Worm (Caenorhabditis elegans) whole organism, L2 larva: ENCODE results near the gene T27E4.5.
A peak's percentile ranks its signal among the peaks of the same experiment; 100 is the strongest.

Source experiments
- R02D3.7 ChIP-seq: fragments of 150-350 bp; optimal IDR thresholded peaks from 2 replicates; lab custom pipeline; 2014; ENCODE audit warnings: missing biosample characterization, missing genetic modification characterization
- nhr-11 ChIP-seq: fragments of 150-350 bp; optimal IDR thresholded peaks from 2 replicates; lab custom pipeline; 2014; ENCODE audit warnings: missing biosample characterization, missing genetic modification characterization
- nhr-25 ChIP-seq: fragments of 150-350 bp; sonication (generic microtip); optimal IDR thresholded peaks from 3 replicates; lab custom pipeline; 2014; ENCODE audit warnings: missing biosample characterization, missing genetic modification characterization
- skn-1 ChIP-seq: sonication (generic microtip); optimal IDR thresholded peaks from 2 replicates; lab custom pipeline; 2017; ENCODE audit warnings: missing biosample characterization, missing genetic modification characterization
- zag-1 ChIP-seq: fragments of 150-350 bp; optimal IDR thresholded peaks from 2 replicates; lab custom pipeline; 2014; ENCODE audit warnings: missing biosample characterization, missing genetic modification characterization
- ztf-11 ChIP-seq: sonication (generic microtip); optimal IDR thresholded peaks from 2 replicates; lab custom pipeline; 2017; ENCODE audit warnings: missing biosample characterization, missing genetic modification characterization
- ztf-4 ChIP-seq: fragments of 150-350 bp; optimal IDR thresholded peaks from 2 replicates; lab custom pipeline; 2014; ENCODE audit warnings: missing biosample characterization, missing genetic modification characterization

DNA sequence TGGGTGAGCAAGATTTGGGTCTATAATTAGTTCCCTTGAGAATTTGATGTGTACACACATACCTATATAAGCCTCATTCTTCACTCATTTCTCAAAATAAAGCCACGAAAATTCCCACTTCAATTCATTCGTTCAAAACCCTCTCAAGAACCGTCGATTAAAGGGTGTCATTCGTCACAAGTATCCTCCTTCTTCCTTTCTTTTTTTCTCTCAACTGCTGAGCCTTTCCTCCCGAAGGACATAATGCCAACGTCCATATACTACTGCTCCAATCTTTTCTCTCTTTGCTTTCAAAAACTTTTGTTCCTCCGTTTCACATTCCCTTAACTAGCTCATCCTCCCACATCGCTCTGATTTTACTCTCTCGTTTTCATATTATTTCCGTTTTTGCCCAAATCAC is 22.6 kb upstream of the T27E4.5 start, which contains the start of gene T27E4.1:
- TF ChIP-seq skn-1 (tag; lab: Kevin White, UChicago) (no peak), ztf-11 (no peak), ztf-4 (tag; lab: Kevin White, UChicago) (no peak), nhr-25 (no peak), zag-1 (peak; percentile 53), nhr-11 (no peak), R02D3.7 (no peak)
